Worm (Caenorhabditis elegans) whole organism, mixed stage, embryonic: ENCODE results near the gene C39D10.11.

ENCODE experiments used
- ceh-83 ChIP-seq: fragments of 200-800 bp; sonication (Bioruptor generic); optimal IDR thresholded peaks from 2 replicates; lab custom pipeline; 2018; ENCODE audit warnings: mild to moderate bottlenecking, missing genetic modification characterization, missing compliant biosample characterization
- elt-3 ChIP-seq: fragments of 150-350 bp; optimal IDR thresholded peaks from 2 replicates; lab custom pipeline; 2014; ENCODE audit warnings: missing biosample characterization, missing genetic modification characterization
- lsy-2 ChIP-seq: fragments of 150-350 bp; optimal IDR thresholded peaks from 2 replicates; lab custom pipeline; 2014; ENCODE audit warnings: missing biosample characterization, missing genetic modification characterization
- nhr-12 ChIP-seq: fragments of 150-350 bp; optimal IDR thresholded peaks from 2 replicates; lab custom pipeline; 2014; ENCODE audit warnings: missing biosample characterization, missing genetic modification characterization
- nhr-237 ChIP-seq: fragments of 150-350 bp; optimal IDR thresholded peaks from 2 replicates; lab custom pipeline; 2014; ENCODE audit warnings: missing biosample characterization, missing genetic modification characterization
- nhr-28 ChIP-seq: fragments of 150-350 bp; optimal IDR thresholded peaks from 2 replicates; lab custom pipeline; 2014; ENCODE audit warnings: missing biosample characterization, missing genetic modification characterization
- nhr-76 ChIP-seq: sonication (generic microtip); optimal IDR thresholded peaks from 2 replicates; lab custom pipeline; 2017; ENCODE audit warnings: missing biosample characterization, missing genetic modification characterization
- pha-4 ChIP-seq: fragments of 150-350 bp; optimal IDR thresholded peaks from 2 replicates; lab custom pipeline; 2018; ENCODE audit warnings: missing biosample characterization, missing genetic modification reagents, missing genetic modification characterization

DNA sequence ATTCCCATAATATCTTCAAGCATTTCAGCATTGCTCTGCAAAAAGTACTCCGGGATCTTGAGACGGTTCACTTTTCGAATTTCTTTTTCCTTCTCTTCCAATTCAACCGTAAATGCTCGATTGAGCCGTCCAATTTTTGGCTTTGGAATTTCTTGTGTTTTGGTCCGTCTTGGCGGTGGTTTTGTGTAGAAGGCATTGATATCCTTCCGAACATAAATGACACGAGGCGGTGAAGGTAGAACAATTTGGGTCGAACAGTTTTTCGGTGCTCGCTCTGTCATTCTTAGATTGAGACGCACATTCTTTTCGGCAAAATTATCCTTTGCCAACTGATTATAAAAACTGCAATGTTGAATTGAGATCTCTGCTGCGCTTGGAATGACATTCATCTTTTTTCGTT is 39.6 kb downstream of the C39D10.11 start:
- TF ChIP-seq elt-3 (tag; lab: Kevin White, UChicago): no peak
- TF ChIP-seq pha-4 (tag; lab: Kevin White, UChicago): no peak
- no peak for TF ChIP-seq ceh-83 (GFP tag; lab: Kevin White, UChicago)
- no peak for TF ChIP-seq nhr-237 (tag; lab: Kevin White, UChicago)
- TF ChIP-seq nhr-76 (tag; lab: Kevin White, UChicago): no peak
- TF ChIP-seq nhr-28: no peak
- no peak for TF ChIP-seq nhr-12 (tag; lab: Kevin White, UChicago)
- TF ChIP-seq lsy-2 (tag; lab: Kevin White, UChicago): no peak
